Worm (Caenorhabditis elegans) whole organism, L3 larva: ENCODE data around the gene glb-9.

Experiments
- nhr-12 ChIP-seq: fragments of 150-350 bp; optimal IDR thresholded peaks from 2 replicates; lab custom pipeline; 2014; ENCODE audit warnings: missing biosample characterization, missing genetic modification characterization
- ztf-4 ChIP-seq: fragments of 150-350 bp; optimal IDR thresholded peaks from 2 replicates; lab custom pipeline; 2014; ENCODE audit warnings: missing biosample characterization, missing genetic modification characterization

DNA sequence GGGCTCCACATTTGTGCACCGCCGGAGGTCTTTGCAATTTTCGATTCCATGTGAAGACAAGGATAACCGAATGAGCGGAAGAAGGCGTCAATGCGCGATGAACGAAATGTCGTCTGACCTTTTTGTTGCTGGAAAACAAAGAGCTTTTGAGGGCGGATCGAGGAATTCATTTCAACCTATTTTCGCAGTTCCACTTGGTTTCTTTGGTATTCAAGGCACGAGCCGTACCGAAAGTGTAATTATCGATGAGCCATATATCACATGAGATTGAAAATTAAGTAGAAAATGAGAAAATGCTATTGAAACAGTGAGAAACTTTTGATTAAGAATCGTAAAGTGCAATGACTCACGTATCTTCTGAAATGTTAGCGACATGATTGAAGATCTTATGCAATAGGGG, at the start of gene glb-9:
- TF ChIP-seq ztf-4 (tag; lab: Kevin White, UChicago) (no peak), nhr-12 (no peak)
